Worm (Caenorhabditis elegans) whole organism, L3 larva: ENCODE data around the gene F46B3.14.

Source experiments
- egl-27 ChIP-seq: sonication (generic microtip); optimal IDR thresholded peaks from 4 replicates; lab custom pipeline; 2017; ENCODE audit warnings: missing biosample characterization, missing genetic modification reagents, missing genetic modification characterization
- elt-2 ChIP-seq: sonication (generic microtip); optimal IDR thresholded peaks from 2 replicates; lab custom pipeline; 2016; ENCODE audit warnings: missing genetic modification reagents, mild to moderate bottlenecking, missing genetic modification characterization, missing compliant biosample characterization
- hmg-11 ChIP-seq: sonication (generic microtip); optimal IDR thresholded peaks from 2 replicates; lab custom pipeline; 2016; ENCODE audit warnings: missing genetic modification characterization, missing compliant biosample characterization
- jun-1 ChIP-seq: fragments of 150-350 bp; optimal IDR thresholded peaks from 2 replicates; lab custom pipeline; 2014; ENCODE audit warnings: missing biosample characterization, missing genetic modification reagents, missing genetic modification characterization
- nhr-12 ChIP-seq: fragments of 150-350 bp; optimal IDR thresholded peaks from 2 replicates; lab custom pipeline; 2014; ENCODE audit warnings: missing biosample characterization, missing genetic modification characterization
- pha-4 ChIP-seq: fragments of 150-350 bp; optimal IDR thresholded peaks from 2 replicates; lab custom pipeline; 2014; ENCODE audit warnings: missing biosample characterization, missing genetic modification reagents, missing genetic modification characterization
- snpc-4 ChIP-seq: fragments of 150-350 bp; optimal IDR thresholded peaks from 2 replicates; lab custom pipeline; 2014; ENCODE audit warnings: missing biosample characterization, missing genetic modification characterization
- unc-62 ChIP-seq: fragments of 150-350 bp; sonication (generic microtip); optimal IDR thresholded peaks from 4 replicates; lab custom pipeline; 2014; ENCODE audit warnings: missing biosample characterization, missing genetic modification reagents, missing genetic modification characterization
- zag-1 ChIP-seq: fragments of 150-350 bp; optimal IDR thresholded peaks from 2 replicates; lab custom pipeline; 2014; ENCODE audit warnings: missing biosample characterization, missing genetic modification characterization
- ztf-11 ChIP-seq: fragments of 150-350 bp; optimal IDR thresholded peaks from 2 replicates; lab custom pipeline; 2014; ENCODE audit warnings: missing biosample characterization, missing genetic modification characterization

DNA sequence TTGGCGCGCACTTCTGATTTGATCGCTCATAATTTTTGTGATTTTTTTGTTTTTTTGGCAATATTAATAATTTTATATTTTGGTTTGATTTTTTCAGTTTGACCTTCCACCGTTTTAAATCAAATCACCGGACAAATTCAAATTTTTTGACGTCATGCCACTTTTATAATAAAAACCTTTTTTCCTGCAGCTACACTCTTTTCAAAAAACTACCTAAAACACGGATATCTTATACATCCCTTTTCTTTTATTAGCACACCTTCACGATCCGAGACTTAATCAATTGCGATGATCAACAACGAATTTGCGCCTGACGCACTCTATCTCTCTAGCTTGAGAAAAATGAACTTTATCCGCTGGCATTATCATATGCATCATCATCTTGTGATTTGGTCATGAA, 21.7 kb downstream of the F46B3.14 start, which contains the start of gene grd-2:
- TF ChIP-seq ztf-11 (tag; lab: Kevin White, UChicago) (no peak), pha-4 (tag; lab: Kevin White, UChicago) (no peak), unc-62 (GFP tag; lab: Kevin White, UChicago) (no peak), elt-2 (tag; lab: Kevin White, UChicago) (no peak), jun-1 (no peak), egl-27 (tag; lab: Kevin White, UChicago) (no peak), nhr-12 (no peak), snpc-4 (no peak), hmg-11 (tag; lab: Kevin White, UChicago) (no peak), zag-1 (tag; lab: Kevin White, UChicago) (no peak)
